Fruit fly (Drosophila melanogaster) whole organism, adult: Measurements from ENCODE around the gene eg.

Experiments used
- CG33017 ChIP-seq: fragments of 200-800 bp; sonication (Bioruptor generic); optimal IDR thresholded peaks from 2 replicates; lab custom pipeline; 2018; ENCODE audit warnings: missing biosample characterization, mild to moderate bottlenecking, missing genetic modification characterization, moderate library complexity
- CG5204 ChIP-seq: fragments of 200-800 bp; sonication (Bioruptor generic); optimal IDR thresholded peaks from 2 replicates; lab custom pipeline; 2016; ENCODE audit warnings: missing biosample characterization, missing genetic modification characterization
- CG7045 ChIP-seq: fragments of 200-800 bp; sonication (Bioruptor generic); optimal IDR thresholded peaks from 2 replicates; lab custom pipeline; 2017; ENCODE audit warnings: missing biosample characterization, mild to moderate bottlenecking, missing genetic modification characterization
- kay ChIP-seq: fragments of 200-800 bp; sonication (Bioruptor generic); peaks from one replicate; lab custom pipeline; 2016; ENCODE audit warnings: missing biosample characterization, missing genetic modification characterization, borderline replicate concordance
- pad ChIP-seq: fragments of 200-800 bp; sonication (Bioruptor generic); optimal IDR thresholded peaks from 3 replicates; lab custom pipeline; 2017; ENCODE audit warnings: missing biosample characterization, missing genetic modification characterization, mild to moderate bottlenecking, moderate library complexity, missing genetic modification reagents

DNA sequence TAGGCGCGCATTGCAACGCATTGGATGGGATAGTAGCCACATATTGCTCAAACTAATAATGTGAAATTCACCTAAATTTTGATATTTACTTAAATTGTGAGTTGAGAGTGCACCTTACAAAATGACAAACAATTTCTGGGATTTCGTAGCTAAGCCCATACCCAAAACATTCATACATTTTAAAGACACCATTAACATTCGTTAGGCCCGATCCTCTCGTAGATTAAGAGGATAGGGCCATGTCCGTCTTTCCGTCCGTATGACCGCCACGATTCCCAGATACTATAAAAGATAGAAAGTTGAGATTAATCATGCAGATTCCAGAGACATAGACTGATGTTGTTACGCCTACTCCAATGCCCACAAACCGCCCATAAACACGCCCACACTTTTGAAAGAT, 5.1 kb downstream of the eg start, which contains the start of gene CG43895:
- TF ChIP-seq CG5204 (no peak), CG33017 (tag; lab: Kevin White, UChicago) (no peak), pad (GFP tag; lab: Kevin White, UChicago) (no peak), kay (GFP tag; lab: Kevin White, UChicago) (no peak), CG7045 (GFP tag; lab: Kevin White, UChicago) (no peak)
